Worm (Caenorhabditis elegans): ENCODE data around the gene C17E7.4.

C17E7.4 gene

DNA sequence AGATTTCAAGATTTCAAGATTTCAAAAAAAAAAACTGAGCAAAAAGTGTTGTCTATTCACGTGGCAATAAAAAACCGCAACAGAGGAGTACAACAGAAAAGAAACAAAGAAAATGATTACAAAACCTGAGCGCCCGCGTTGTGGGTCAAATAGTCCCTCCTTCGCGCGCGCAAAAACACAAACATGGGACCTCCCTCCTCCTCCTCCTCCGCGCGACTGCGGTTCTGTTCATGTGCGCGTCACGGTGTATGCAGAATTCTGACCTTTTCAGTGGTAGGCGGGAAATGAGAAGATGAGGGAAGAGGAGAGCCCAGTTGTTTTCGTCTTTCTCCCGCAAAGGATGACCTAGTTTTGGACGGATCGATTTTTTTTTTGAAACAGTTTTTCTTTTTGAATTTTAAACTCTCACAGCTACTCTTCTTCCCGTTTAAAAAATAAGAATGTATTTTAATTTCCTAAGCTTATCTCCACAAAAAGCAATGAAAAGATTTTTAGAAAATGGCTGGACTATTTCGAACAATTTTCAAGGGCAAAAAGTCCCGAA, at the start of gene C17E7.4:
Gene C17E7.4, plus strand, starts transcription at position 494 of the 544 bp plus-strand sequence.
- no peak for TF ChIP-seq mdl-1 (tag; optimal IDR thresholded peaks at IDR 0.05)
- no peak for TF ChIP-seq ceh-82 (tag; optimal IDR thresholded peaks at IDR 0.05)
- TF ChIP-seq crh-2 (tag; optimal IDR thresholded peaks at IDR 0.05): no peak
- no peak for TF ChIP-seq ztf-4 (tag; optimal IDR thresholded peaks at IDR 0.05)
- TF ChIP-seq C34F6.9 (tag; optimal IDR thresholded peaks at IDR 0.05): no peak
- no peak for TF ChIP-seq lin-39 (tag; optimal IDR thresholded peaks at IDR 0.05)
- TF ChIP-seq alr-1 (tag; optimal IDR thresholded peaks at IDR 0.05): no peak
- no peak for TF ChIP-seq lin-11 (tag; optimal IDR thresholded peaks at IDR 0.05)
- no peak for TF ChIP-seq blmp-1 (tag; optimal IDR thresholded peaks at IDR 0.05; ENCODE audit: insufficient read depth)
- TF ChIP-seq nhr-11 (tag; optimal IDR thresholded peaks at IDR 0.05): no peak
- TF ChIP-seq F13H6.1 (tag; optimal IDR thresholded peaks at IDR 0.05): no peak
- no peak for TF ChIP-seq nhr-10 (tag; optimal IDR thresholded peaks at IDR 0.05)
- TF ChIP-seq mbf-1 (tag; optimal IDR thresholded peaks at IDR 0.05): no peak
- TF ChIP-seq sma-3 (GFP tag; optimal IDR thresholded peaks at IDR 0.05): no peak
- TF ChIP-seq nhr-6 (tag; optimal IDR thresholded peaks at IDR 0.05): no peak
- no peak for TF ChIP-seq nhr-23 (tag; optimal IDR thresholded peaks at IDR 0.05)
- no peak for TF ChIP-seq elt-1 (tag; optimal IDR thresholded peaks at IDR 0.05)

DNA sequence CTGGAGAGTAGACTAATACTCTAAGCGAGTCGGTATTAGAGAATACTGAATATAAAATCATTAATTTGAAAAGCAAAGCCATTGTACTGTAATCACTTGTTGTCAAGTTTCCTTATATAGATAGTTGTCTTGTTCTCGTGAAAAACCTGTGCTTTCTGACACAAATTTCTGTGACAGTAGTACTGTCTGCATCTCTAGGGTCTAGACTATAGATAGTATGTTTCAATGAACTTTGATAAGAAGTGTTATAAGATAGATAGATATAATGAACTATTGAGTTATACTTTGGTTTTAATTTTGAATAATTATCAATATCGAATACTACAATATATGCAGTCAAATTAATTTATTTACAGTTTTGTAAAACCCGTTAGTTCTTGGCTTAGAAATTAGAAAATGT, 48.7 kb upstream of the C17E7.4 start, which contains the start of gene ugt-32:
Gene ugt-32, minus strand, starts transcription at position 82 of the 400 bp plus-strand sequence.
- TF ChIP-seq fos-1 (tag; optimal IDR thresholded peaks at IDR 0.05) (peak; percentile 38), egl-27 (tag; optimal IDR thresholded peaks at IDR 0.05) (no peak), sma-9 (GFP tag; optimal IDR thresholded peaks at IDR 0.05) (peak; percentile 27), sma-9 (tag; optimal IDR thresholded peaks at IDR 0.05) (no peak)

DNA sequence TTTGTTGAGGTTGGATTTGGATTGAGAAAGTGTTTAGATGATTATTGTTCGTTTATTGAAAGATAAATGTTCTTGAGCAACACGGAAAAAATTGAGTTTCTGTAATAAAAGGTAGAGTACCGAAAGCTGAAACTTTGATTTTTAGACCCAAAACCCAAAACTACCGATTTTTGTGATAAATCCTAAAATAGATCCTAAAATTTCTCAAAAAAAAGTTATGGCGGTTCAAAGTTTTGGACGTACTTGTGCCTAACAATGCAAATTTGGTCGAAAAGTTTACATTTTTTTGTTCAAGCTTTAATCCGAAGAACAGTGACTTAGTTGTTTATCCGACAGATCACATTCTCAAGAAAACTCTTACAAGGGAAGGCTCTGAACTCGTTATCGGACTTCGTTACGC, 45.4 kb upstream of the C17E7.4 start, which contains the start of gene nhr-185:
Gene nhr-185, minus strand, starts transcription at position 101 of the 400 bp plus-strand sequence.
- TF ChIP-seq nhr-129 (tag; optimal IDR thresholded peaks at IDR 0.05): no peak
- no peak for TF ChIP-seq nhr-21 (tag; optimal IDR thresholded peaks at IDR 0.05)
- TF ChIP-seq fos-1 (tag; optimal IDR thresholded peaks at IDR 0.05): no peak
- no peak for TF ChIP-seq ceh-82 (tag; optimal IDR thresholded peaks at IDR 0.05)
- no peak for TF ChIP-seq unc-62 (GFP tag; optimal IDR thresholded peaks at IDR 0.05)
- no peak for TF ChIP-seq elt-1 (tag; optimal IDR thresholded peaks at IDR 0.05)
- no peak for TF ChIP-seq crh-2 (tag; optimal IDR thresholded peaks at IDR 0.05)
- TF ChIP-seq blmp-1 (tag; optimal IDR thresholded peaks at IDR 0.05; ENCODE audit: insufficient read depth): no peak
- TF ChIP-seq nhr-23 (tag; optimal IDR thresholded peaks at IDR 0.05): no peak
- TF ChIP-seq alr-1 (tag; optimal IDR thresholded peaks at IDR 0.05): no peak
- TF ChIP-seq nhr-10 (tag; optimal IDR thresholded peaks at IDR 0.05): no peak
- no peak for TF ChIP-seq elt-3 (tag; optimal IDR thresholded peaks at IDR 0.05)
- TF ChIP-seq ztf-4 (tag; optimal IDR thresholded peaks at IDR 0.05): no peak
- TF ChIP-seq R02D3.7 (tag; optimal IDR thresholded peaks at IDR 0.05): no peak
- TF ChIP-seq dmd-4 (tag; optimal IDR thresholded peaks at IDR 0.05): no peak
- no peak for TF ChIP-seq nhr-6 (tag; optimal IDR thresholded peaks at IDR 0.05)
- TF ChIP-seq mdl-1 (tag; optimal IDR thresholded peaks at IDR 0.05): no peak
- TF ChIP-seq ama-1 (optimal IDR thresholded peaks at IDR 0.05): no peak
- no peak for TF ChIP-seq ztf-1 (GFP tag; conservative IDR thresholded peaks at IDR 0.05)
- TF ChIP-seq lin-13 (GFP tag; optimal IDR thresholded peaks at IDR 0.05): no peak

DNA sequence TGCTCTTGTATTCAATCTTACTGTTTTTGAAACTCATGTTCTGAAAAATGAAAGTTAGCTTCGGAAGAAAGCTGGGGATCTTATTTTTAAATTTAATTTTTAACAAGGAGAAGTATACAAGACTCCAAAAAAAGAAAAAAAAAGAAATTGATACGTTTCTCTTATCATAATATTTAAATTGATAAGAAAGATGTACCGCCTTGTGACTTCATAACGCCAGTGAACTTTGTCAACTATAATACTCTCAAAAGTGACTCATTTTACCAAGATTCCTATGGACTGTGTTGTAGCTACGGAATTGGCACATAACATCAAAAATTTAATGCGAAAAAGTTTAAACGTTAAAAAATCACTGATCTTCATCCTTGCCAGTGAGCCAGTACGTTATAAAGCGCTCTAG, 40.9 kb upstream of the C17E7.4 start:
- TF ChIP-seq snpc-4 (tag; optimal IDR thresholded peaks at IDR 0.05): no peak
- TF ChIP-seq fos-1 (tag; optimal IDR thresholded peaks at IDR 0.05): peak; percentile 86

DNA sequence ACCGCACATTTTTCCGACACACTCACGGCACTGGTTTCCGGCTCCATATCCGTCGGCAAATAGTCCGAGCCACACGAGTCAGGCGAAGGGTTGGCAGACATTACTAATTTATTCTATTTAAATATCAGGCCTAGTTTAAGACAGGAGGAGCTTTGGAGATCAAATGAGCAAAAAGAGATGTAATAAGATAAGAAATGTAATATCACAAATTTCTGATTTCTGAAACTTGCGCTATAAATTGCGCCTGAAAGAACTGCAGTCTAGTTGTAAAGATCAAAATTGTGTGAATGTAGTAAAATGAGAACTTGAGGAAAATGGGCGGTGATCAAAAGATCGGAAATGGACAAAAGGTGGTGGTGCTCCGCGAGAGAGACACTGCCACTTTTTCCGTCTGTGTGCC, 37.8 kb upstream of the C17E7.4 start, which contains the start of gene nhr-186:
Gene nhr-186, minus strand, starts transcription at position 101 of the 400 bp plus-strand sequence.
- TF ChIP-seq lsy-2 (tag; optimal IDR thresholded peaks at IDR 0.05): no peak
- TF ChIP-seq nhr-12 (tag; optimal IDR thresholded peaks at IDR 0.05): no peak
- TF ChIP-seq sma-9 (GFP tag; optimal IDR thresholded peaks at IDR 0.05): no peak
- no peak for TF ChIP-seq sma-9 (tag; optimal IDR thresholded peaks at IDR 0.05)
- TF ChIP-seq egl-27 (tag; optimal IDR thresholded peaks at IDR 0.05): no peak
- TF ChIP-seq ztf-11 (tag; optimal IDR thresholded peaks at IDR 0.05): no peak
- no peak for TF ChIP-seq dmd-4 (tag; optimal IDR thresholded peaks at IDR 0.05)
- TF ChIP-seq mbf-1 (tag; optimal IDR thresholded peaks at IDR 0.05): no peak
- TF ChIP-seq elt-1 (tag; optimal IDR thresholded peaks at IDR 0.05): no peak
- no peak for TF ChIP-seq C34F6.9 (tag; optimal IDR thresholded peaks at IDR 0.05)
- no peak for TF ChIP-seq aly-2 (tag; optimal IDR thresholded peaks at IDR 0.05)
- no peak for TF ChIP-seq unc-62 (GFP tag; optimal IDR thresholded peaks at IDR 0.05)
- no peak for TF ChIP-seq blmp-1 (tag; optimal IDR thresholded peaks at IDR 0.05; ENCODE audit: insufficient read depth)
- TF ChIP-seq ceh-16 (tag; optimal IDR thresholded peaks at IDR 0.05): no peak
- TF ChIP-seq lin-11 (tag; optimal IDR thresholded peaks at IDR 0.05): no peak
- TF ChIP-seq ZK546.5 (tag; optimal IDR thresholded peaks at IDR 0.05): no peak
- TF ChIP-seq unc-55 (GFP tag; optimal IDR thresholded peaks at IDR 0.05): no peak
- TF ChIP-seq peb-1 (tag; optimal IDR thresholded peaks at IDR 0.05): no peak

Measured in whole organism, L2 larva.